Fruit fly (Drosophila melanogaster): Measurements from ENCODE around the gene CG3168.
A peak's percentile ranks its signal among the peaks of the same experiment; 100 is the strongest.

Gene CG3168

dm6 chrX:6756175-6756718 lies 16.5 kb upstream of the CG3168 start, which contains the start of gene sov:
Gene sov (plus strand): TSS chrX:6756322.
- peak; percentile 2 for TF ChIP-seq CG13775 (GFP tag; optimal IDR thresholded peaks at IDR 0.05)
- TF ChIP-seq CG2678 (tag; optimal IDR thresholded peaks at IDR 0.05), result no peak
- TF ChIP-seq nerfin-2 (GFP tag; IDR thresholded peaks at IDR 0.05; ENCODE audit: partially characterized antibody), result peak; percentile 73; the same call in 1 of the 2 replicates
- TF ChIP-seq knrl (GFP tag; IDR thresholded peaks at IDR 0.05; ENCODE audit: partially characterized antibody), result peak; percentile 92
- peak; percentile 67; the same call in 1 of the 3 replicates for TF ChIP-seq mld (GFP tag; IDR thresholded peaks at IDR 0.05; ENCODE audit: partially characterized antibody)
- peak; percentile 63 for TF ChIP-seq tna (GFP tag; IDR thresholded peaks at IDR 0.05; ENCODE audit: partially characterized antibody)
- TF ChIP-seq inv (GFP tag; IDR thresholded peaks at IDR 0.05; ENCODE audit: partially characterized antibody), result peak; percentile 81
- no peak for TF ChIP-seq peb (GFP tag; IDR thresholded peaks at IDR 0.05)
- TF ChIP-seq sens (GFP tag), result peak; percentile 77
- peak; percentile 80 for TF ChIP-seq Sry-δ (GFP tag; optimal IDR thresholded peaks at IDR 0.05)
- TF ChIP-seq disco-r (GFP tag; optimal IDR thresholded peaks at IDR 0.05), result no peak
- TF ChIP-seq CG6791 (GFP tag; IDR thresholded peaks at IDR 0.05; ENCODE audit: partially characterized antibody), result peak; percentile 78
- TF ChIP-seq chinmo (GFP tag; IDR thresholded peaks at IDR 0.05; ENCODE audit: partially characterized antibody), result 0 out of 4 replicates have a peak, but pooled peaks have one; percentile 73
- TF ChIP-seq CG7556 (GFP tag; optimal IDR thresholded peaks at IDR 0.05), result no peak
- TF ChIP-seq CG10267 (tag; optimal IDR thresholded peaks at IDR 0.05), result peak; percentile 45
- TF ChIP-seq bab2 (GFP tag; optimal IDR thresholded peaks at IDR 0.05), result no peak
- no peak for TF ChIP-seq Six4 (GFP tag; optimal IDR thresholded peaks at IDR 0.05)
- TF ChIP-seq Lhr (GFP tag; optimal IDR thresholded peaks at IDR 0.05), result peak; percentile 88
- peak; percentile 85 for TF ChIP-seq CG33213 (GFP tag; optimal IDR thresholded peaks at IDR 0.05)
- TF ChIP-seq CG13624 (GFP tag; optimal IDR thresholded peaks at IDR 0.05), result peak; percentile 59
- peak; percentile 61 for TF ChIP-seq stwl (tag; optimal IDR thresholded peaks at IDR 0.05)
- peak; percentile 8; the same call in 1 of the 2 replicates for TF ChIP-seq onecut (GFP tag; IDR thresholded peaks at IDR 0.05)
- no peak for TF ChIP-seq fd3F (GFP tag; optimal IDR thresholded peaks at IDR 0.05)
- peak; percentile 86 for TF ChIP-seq Deaf1 (tag; optimal IDR thresholded peaks at IDR 0.05)
- peak; percentile 42 for TF ChIP-seq Xbp1 (GFP tag; optimal IDR thresholded peaks at IDR 0.05)
- TF ChIP-seq CG3847 (GFP tag; IDR thresholded peaks at IDR 0.05), result 0 out of 2 replicates have a peak, but pooled peaks have one; percentile 10
- peak; percentile 19 for TF ChIP-seq CG10543 (GFP tag; optimal IDR thresholded peaks at IDR 0.05)
- TF ChIP-seq unc-4 (GFP tag; IDR thresholded peaks at IDR 0.05; ENCODE audit: partially characterized antibody), result peak; percentile 88
- TF ChIP-seq ftz-f1 (GFP tag; optimal IDR thresholded peaks at IDR 0.05), result peak; percentile 85
- peak; percentile 44 for TF ChIP-seq pzg (GFP tag; optimal IDR thresholded peaks at IDR 0.05)
- peak; percentile 84 for TF ChIP-seq Opbp (GFP tag; IDR thresholded peaks at IDR 0.05; ENCODE audit: partially characterized antibody)
- TF ChIP-seq tgo (GFP tag; IDR thresholded peaks at IDR 0.05), result no peak
- TF ChIP-seq CG31388 (GFP tag; optimal IDR thresholded peaks at IDR 0.05), result no peak
- TF ChIP-seq Dref (GFP tag; IDR thresholded peaks at IDR 0.05), result peak; percentile 61
- no peak for TF ChIP-seq CG10565 (GFP tag; optimal IDR thresholded peaks at IDR 0.05)
- peak; percentile 37 for TF ChIP-seq Ets97D (GFP tag; optimal IDR thresholded peaks at IDR 0.05)
- peak; percentile 33 for TF ChIP-seq CG17829 (tag; optimal IDR thresholded peaks at IDR 0.05)
- peak; percentile 25; the same call in 1 of the 2 replicates for TF ChIP-seq MBD-R2 (GFP tag; IDR thresholded peaks at IDR 0.05)
- peak; percentile 39; the same call in 2 of the 3 replicates for TF ChIP-seq CG17361 (GFP tag; IDR thresholded peaks at IDR 0.05)
- TF ChIP-seq trem (tag; optimal IDR thresholded peaks at IDR 0.05), result peak; percentile 31
- TF ChIP-seq E2f2 (GFP tag; IDR thresholded peaks at IDR 0.05), result 0 out of 2 replicates have a peak, but pooled peaks have one; percentile 14
- TF ChIP-seq CG5180 (GFP tag; optimal IDR thresholded peaks at IDR 0.05), result no peak
- peak; percentile 62 for TF ChIP-seq her (GFP tag; optimal IDR thresholded peaks at IDR 0.05)
- peak; percentile 7 for TF ChIP-seq CG9727 (GFP tag; optimal IDR thresholded peaks at IDR 0.05)
- TF ChIP-seq CG5953 (GFP tag; IDR thresholded peaks at IDR 0.05), result no peak
- TF ChIP-seq CG4282 (GFP tag; optimal IDR thresholded peaks at IDR 0.05), result peak; percentile 1
- peak; percentile 90 for TF ChIP-seq CG16813 (GFP tag; IDR thresholded peaks at IDR 0.05; ENCODE audit: partially characterized antibody)
- TF ChIP-seq phol (tag; optimal IDR thresholded peaks at IDR 0.05), result peak; percentile 34

Measured in whole organism, embryonic.